Fruit fly (Drosophila melanogaster) whole organism, pupa: ENCODE results near the gene CG3918.

ENCODE experiments used
- CG10348 ChIP-seq: fragments of 200-800 bp; sonication (Bioruptor generic); IDR thresholded peaks from 2 replicates; pipeline ENCODE4 v1.3.6; 2022; ENCODE audit warnings: missing biosample characterization, missing genetic modification characterization
- CG12605 ChIP-seq: fragments of 200-800 bp; sonication (Bioruptor generic); IDR thresholded peaks from 2 replicates; pipeline ENCODE4 v1.3.6; 2022; ENCODE audit warnings: missing biosample characterization, missing genetic modification characterization
- CG13204 ChIP-seq: fragments of 200-800 bp; sonication (Bioruptor generic); optimal IDR thresholded peaks from 2 replicates; lab custom pipeline; 2018; ENCODE audit warnings: missing biosample characterization, mild to moderate bottlenecking, missing genetic modification characterization, moderate library complexity
- CG14655 ChIP-seq: fragments of 200-800 bp; sonication (Bioruptor generic); optimal IDR thresholded peaks from 3 replicates; lab custom pipeline; 2017; ENCODE audit warnings: mild to moderate bottlenecking, missing biosample characterization, missing genetic modification reagents, missing genetic modification characterization
- CG15710 ChIP-seq: fragments of 200-800 bp; sonication (Bioruptor generic); optimal IDR thresholded peaks from 2 replicates; lab custom pipeline; 2018; ENCODE audit warnings: missing biosample characterization, mild to moderate bottlenecking, missing genetic modification characterization, moderate library complexity
- CG17806 ChIP-seq: fragments of 200-800 bp; sonication (Bioruptor generic); optimal IDR thresholded peaks from 2 replicates; lab custom pipeline; 2018; ENCODE audit warnings: missing biosample characterization, mild to moderate bottlenecking, missing genetic modification characterization, moderate library complexity
- CG32121 ChIP-seq: fragments of 200-800 bp; sonication (Bioruptor generic); IDR thresholded peaks from 2 replicates; pipeline ENCODE4 v1.3.6; 2022; ENCODE audit warnings: missing biosample characterization, missing genetic modification characterization
- CG34367 ChIP-seq: fragments of 200-800 bp; sonication (Bioruptor generic); optimal IDR thresholded peaks from 2 replicates; lab custom pipeline; 2018; ENCODE audit warnings: missing biosample characterization, mild to moderate bottlenecking, missing genetic modification characterization
- CG4496 ChIP-seq: fragments of 200-800 bp; sonication (Bioruptor generic); IDR thresholded peaks from 3 replicates; pipeline ENCODE4 v1.3.6; 2022; ENCODE audit warnings: missing biosample characterization, missing genetic modification characterization
- CG8159 ChIP-seq: fragments of 200-800 bp; sonication (Bioruptor generic); optimal IDR thresholded peaks from 3 replicates; lab custom pipeline; 2018; ENCODE audit warnings: missing biosample characterization, mild to moderate bottlenecking, missing genetic modification characterization, moderate library complexity
- CG8301 ChIP-seq: fragments of 200-800 bp; sonication (Bioruptor generic); optimal IDR thresholded peaks from 2 replicates; lab custom pipeline; 2018; ENCODE audit warnings: missing biosample characterization, mild to moderate bottlenecking, missing genetic modification characterization
- CG9948 ChIP-seq: fragments of 200-800 bp; sonication (Bioruptor generic); optimal IDR thresholded peaks from 2 replicates; lab custom pipeline; 2018; ENCODE audit warnings: missing biosample characterization, mild to moderate bottlenecking, missing genetic modification characterization, moderate library complexity
- D1 ChIP-seq: fragments of 200-800 bp; sonication (Bioruptor generic); optimal IDR thresholded peaks from 2 replicates; lab custom pipeline; 2018; ENCODE audit warnings: missing biosample characterization, mild to moderate bottlenecking, missing genetic modification characterization, moderate library complexity
- EcR ChIP-seq: fragments of 200-800 bp; sonication (Bioruptor generic); optimal IDR thresholded peaks from 3 replicates; lab custom pipeline; 2019; ENCODE audit warnings: missing biosample characterization, missing genetic modification characterization, mild to moderate bottlenecking, moderate library complexity, missing genetic modification reagents
- Ets98B ChIP-seq: fragments of 200-800 bp; sonication (Bioruptor generic); IDR thresholded peaks from 2 replicates; pipeline ENCODE4 v1.3.6; 2022; ENCODE audit warnings: missing biosample characterization, missing genetic modification characterization
- Pif1A ChIP-seq: fragments of 200-800 bp; sonication (Bioruptor generic); optimal IDR thresholded peaks from 3 replicates; lab custom pipeline; 2016; ENCODE audit warnings: missing biosample characterization, missing genetic modification characterization
- Pif1B ChIP-seq: fragments of 200-800 bp; sonication (Bioruptor generic); optimal IDR thresholded peaks from 3 replicates; lab custom pipeline; 2016; ENCODE audit warnings: missing biosample characterization, missing genetic modification characterization
- Snoo ChIP-seq: fragments of 200-800 bp; sonication (Bioruptor generic); optimal IDR thresholded peaks from 3 replicates; lab custom pipeline; 2017; ENCODE audit warnings: missing biosample characterization, mild to moderate bottlenecking, missing genetic modification characterization, inconsistent platforms
- fd96Ca ChIP-seq: fragments of 200-800 bp; sonication (Bioruptor generic); IDR thresholded peaks from 3 replicates; pipeline ENCODE4 v1.3.6; 2022; ENCODE audit warnings: missing biosample characterization, missing genetic modification characterization
- gl ChIP-seq: fragments of 200-800 bp; sonication (Bioruptor generic); optimal IDR thresholded peaks from 2 replicates; lab custom pipeline; 2018; ENCODE audit warnings: missing biosample characterization, mild to moderate bottlenecking, missing genetic modification characterization
- rn ChIP-seq: fragments of 200-800 bp; sonication (Bioruptor generic); IDR thresholded peaks from 2 replicates; pipeline ENCODE4 v1.3.6; 2022; ENCODE audit warnings: missing biosample characterization, missing genetic modification characterization

The CG3918 gene

DNA sequence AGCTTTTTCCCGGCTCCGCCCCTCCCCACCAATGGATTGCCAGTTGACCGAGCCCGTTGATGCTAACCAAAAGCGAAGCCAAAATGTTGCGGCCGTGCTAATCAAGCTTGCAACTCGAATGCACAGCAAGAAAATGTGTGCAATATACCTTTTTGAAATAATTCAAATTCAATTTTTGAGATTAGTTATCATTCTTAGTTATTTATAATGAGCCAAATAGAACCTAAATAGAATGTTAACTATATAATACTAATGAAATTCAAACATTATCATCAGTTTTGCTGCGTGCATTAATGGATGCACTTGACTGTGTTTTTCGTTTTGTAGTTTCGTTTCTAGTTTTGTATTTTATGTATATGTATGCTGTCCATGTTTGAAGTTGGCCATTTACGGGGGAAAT lies 18.1 kb downstream of the CG3918 start:
- TF ChIP-seq fd96Ca, result peak; percentile 53; the same call in 1 of the 3 replicates
- peak; percentile 58 for TF ChIP-seq CG12605
- peak; percentile 48 for TF ChIP-seq CG17806
- TF ChIP-seq Pif1B (GFP tag; lab: Kevin White, UChicago), result peak; percentile 5
- peak; percentile 39 for TF ChIP-seq CG34367 (tag; lab: Kevin White, UChicago)
- peak; percentile 52; the same call in 1 of the 2 replicates for TF ChIP-seq rn (GFP tag; lab: Robert Waterston, UW)
- TF ChIP-seq EcR (GFP tag; lab: Kevin White, UChicago), result no peak
- peak; percentile 82 for TF ChIP-seq CG4496 (GFP tag; lab: Robert Waterston, UW)
- TF ChIP-seq CG8159 (tag; lab: Kevin White, UChicago), result peak; percentile 54
- peak; percentile 16 for TF ChIP-seq gl (tag; lab: Kevin White, UChicago)
- TF ChIP-seq Ets98B (GFP tag; lab: Robert Waterston, UW), result peak; percentile 81
- TF ChIP-seq CG8301 (tag; lab: Kevin White, UChicago), result peak; percentile 63
- TF ChIP-seq CG32121, result peak; percentile 87
- peak; percentile 57 for TF ChIP-seq CG14655 (GFP tag; lab: Kevin White, UChicago)
- TF ChIP-seq D1, result no peak
- TF ChIP-seq Pif1A (GFP tag; lab: Kevin White, UChicago), result peak; percentile 42
- TF ChIP-seq CG9948 (tag; lab: Kevin White, UChicago), result peak; percentile 51
- no peak for TF ChIP-seq Snoo (tag; lab: Kevin White, UChicago)
- no peak for TF ChIP-seq CG13204 (GFP tag; lab: Kevin White, UChicago)
- peak; percentile 56 for TF ChIP-seq CG15710
- TF ChIP-seq CG10348 (GFP tag; lab: Robert Waterston, UW), result no peak

DNA sequence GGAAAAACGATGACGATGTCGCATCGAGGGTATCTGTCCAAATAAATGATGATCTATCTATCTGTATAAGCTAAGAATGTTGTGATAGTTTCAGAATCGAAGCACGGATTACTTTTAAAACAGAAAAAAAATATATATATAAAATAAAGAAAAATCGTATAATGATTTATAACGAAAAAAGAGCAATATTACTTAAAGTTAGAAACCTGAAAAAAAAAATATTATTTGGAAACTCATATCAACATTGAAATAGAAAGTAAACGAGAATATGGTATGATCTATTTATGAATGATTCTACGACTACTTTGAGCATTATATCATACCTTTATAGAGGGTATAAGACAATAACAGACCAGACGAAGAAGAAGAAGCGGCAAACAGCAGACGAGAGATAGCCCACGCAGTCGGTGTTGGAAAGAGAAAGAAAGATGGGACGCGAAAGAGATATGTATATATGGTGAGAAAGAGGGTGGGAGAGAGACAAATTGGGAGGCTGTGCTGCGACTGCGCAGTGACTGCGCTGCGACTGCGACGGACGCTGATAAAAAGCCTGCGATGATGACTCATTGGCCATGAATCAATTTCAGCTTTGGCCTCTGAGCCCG lies 19.4 kb downstream of the CG3918 start:
- TF ChIP-seq CG14655 (GFP tag; lab: Kevin White, UChicago) (peak; percentile 24), rn (GFP tag; lab: Robert Waterston, UW) (no peak), CG10348 (GFP tag; lab: Robert Waterston, UW) (no peak), CG13204 (GFP tag; lab: Kevin White, UChicago) (peak; percentile 13), CG8159 (tag; lab: Kevin White, UChicago) (peak; percentile 22), Snoo (tag; lab: Kevin White, UChicago) (peak; percentile 12), CG32121 (no peak)

DNA sequence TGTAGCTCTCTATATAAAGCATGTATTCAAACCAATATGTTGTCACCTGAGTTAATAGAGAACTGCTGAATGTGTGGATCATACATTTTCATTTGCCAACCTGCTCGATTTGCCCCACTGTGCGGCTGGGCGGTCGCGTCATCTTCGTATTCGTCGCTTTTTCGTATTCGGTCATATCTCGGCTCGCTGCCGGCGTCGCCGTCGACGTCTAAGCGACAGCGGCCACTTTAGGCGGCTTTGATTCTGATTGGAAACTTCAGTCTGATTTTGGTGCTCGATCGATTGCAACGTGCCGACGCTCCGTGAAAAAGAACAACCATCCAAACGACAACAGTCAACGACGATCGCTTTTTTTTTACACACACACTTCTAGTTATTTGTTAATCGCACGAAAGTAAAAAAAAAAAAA lies 21.6 kb downstream of the CG3918 start:
- TF ChIP-seq D1 (no peak), CG13204 (GFP tag; lab: Kevin White, UChicago) (peak; percentile 18), CG15710 (no peak), Ets98B (GFP tag; lab: Robert Waterston, UW) (0 out of 2 replicates have a peak, but pooled peaks have one; percentile 36), gl (tag; lab: Kevin White, UChicago) (no peak), CG14655 (GFP tag; lab: Kevin White, UChicago) (no peak), CG12605 (peak; percentile 23; the same call in 1 of the 2 replicates)

DNA sequence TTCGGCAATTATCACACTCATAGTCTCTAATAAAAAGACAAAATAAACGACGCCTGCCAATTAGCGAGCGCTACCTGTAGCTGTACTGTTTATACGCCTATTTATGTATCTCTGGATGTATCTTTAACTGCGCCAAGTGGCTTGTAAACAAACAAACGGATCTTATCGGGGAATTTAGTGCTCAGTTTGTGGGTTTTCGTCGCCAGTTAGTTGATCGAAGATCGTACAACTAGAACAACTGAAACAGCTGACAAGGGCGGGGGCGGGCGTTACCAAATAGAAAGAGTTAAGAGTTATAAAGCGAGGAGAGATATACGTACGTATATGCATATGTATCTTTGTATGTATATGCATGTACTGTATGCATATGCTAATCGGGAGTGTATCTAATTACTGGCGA lies 22.7 kb downstream of the CG3918 start:
- TF ChIP-seq CG14655 (GFP tag; lab: Kevin White, UChicago), result no peak
- TF ChIP-seq Snoo (tag; lab: Kevin White, UChicago), result no peak
- TF ChIP-seq rn (GFP tag; lab: Robert Waterston, UW), result no peak
- TF ChIP-seq Pif1A (GFP tag; lab: Kevin White, UChicago), result no peak
- TF ChIP-seq Ets98B (GFP tag; lab: Robert Waterston, UW), result no peak
- TF ChIP-seq CG8301 (tag; lab: Kevin White, UChicago), result no peak

DNA sequence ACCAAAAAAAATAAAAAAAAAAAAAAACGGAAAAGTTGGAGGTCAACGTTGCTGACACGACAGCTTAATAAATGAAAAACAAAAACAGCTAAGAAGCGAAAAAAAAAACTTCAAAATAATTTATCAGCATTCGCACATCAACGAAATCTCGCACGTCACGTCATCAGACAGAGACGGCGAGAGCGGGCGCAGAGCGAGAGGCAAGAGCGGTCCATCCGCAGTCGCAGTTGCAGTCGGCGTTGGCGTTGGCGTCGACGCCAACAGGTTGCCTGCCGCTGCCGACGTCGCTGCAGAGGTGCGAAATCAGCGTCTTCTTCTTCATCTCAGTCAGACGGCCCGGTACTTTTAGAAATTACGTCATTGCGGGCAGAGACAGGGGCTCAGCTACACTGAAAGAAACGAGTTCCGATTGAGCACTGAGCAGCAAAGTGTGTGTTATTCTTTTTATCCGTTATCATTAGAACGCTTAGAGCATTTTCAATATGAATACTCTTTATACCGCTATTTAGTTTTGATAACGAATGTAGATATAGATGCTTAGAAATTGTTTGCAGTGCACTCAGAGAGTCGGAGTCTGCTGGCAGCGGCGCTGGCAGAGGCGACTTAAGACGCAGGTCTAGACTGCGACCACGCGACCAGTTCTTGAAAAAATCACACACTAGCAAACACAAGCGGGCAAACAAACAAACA lies 25.3 kb downstream of the CG3918 start:
- TF ChIP-seq Pif1A (GFP tag; lab: Kevin White, UChicago) (peak; percentile 96), CG13204 (GFP tag; lab: Kevin White, UChicago) (peak; percentile 84), CG12605 (peak; percentile 97), CG9948 (tag; lab: Kevin White, UChicago) (peak; percentile 94), D1 (peak; percentile 84), CG4496 (GFP tag; lab: Robert Waterston, UW) (peak; percentile 99), CG10348 (GFP tag; lab: Robert Waterston, UW) (peak; percentile 90), fd96Ca (peak; percentile 99), Snoo (tag; lab: Kevin White, UChicago) (peak; percentile 94), CG34367 (tag; lab: Kevin White, UChicago) (peak; percentile 94), CG15710 (peak; percentile 94), Ets98B (GFP tag; lab: Robert Waterston, UW) (peak; percentile 97), CG17806 (peak; percentile 96), Pif1B (GFP tag; lab: Kevin White, UChicago) (peak; percentile 97), CG8159 (tag; lab: Kevin White, UChicago) (peak; percentile 93), EcR (GFP tag; lab: Kevin White, UChicago) (peak; percentile 47), gl (tag; lab: Kevin White, UChicago) (peak; percentile 94), CG32121 (peak; percentile 97), rn (GFP tag; lab: Robert Waterston, UW) (peak; percentile 93), CG14655 (GFP tag; lab: Kevin White, UChicago) (peak; percentile 98), CG8301 (tag; lab: Kevin White, UChicago) (peak; percentile 98)
